Fruit fly (Drosophila melanogaster): ENCODE results near the gene CG31673.
A peak's percentile ranks its signal among the peaks of the same experiment; 100 is the strongest.

Gene CG31673

DNA sequence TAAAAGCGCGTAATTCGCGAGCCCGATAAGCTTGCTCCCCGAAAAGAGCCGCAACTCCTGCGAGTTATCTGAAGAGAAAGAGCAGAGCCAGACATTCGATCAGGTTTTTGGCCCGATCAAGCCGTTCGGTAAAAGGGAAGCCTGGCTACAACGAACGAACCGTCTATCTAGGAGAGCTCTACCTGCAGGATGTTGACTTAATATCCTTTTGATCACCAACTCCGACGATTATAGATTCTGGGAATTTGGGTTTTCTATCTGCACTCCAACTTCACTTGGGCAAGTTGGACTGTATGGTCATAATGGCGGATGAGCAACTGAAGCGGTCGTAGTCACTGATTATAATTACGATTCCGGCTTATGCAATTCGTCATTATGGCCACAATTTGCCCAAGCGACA is 27.2 kb upstream of the CG31673 start (continued):
- peak; percentile 71 for TF ChIP-seq CG7368 (GFP tag; optimal IDR thresholded peaks at IDR 0.05)
- peak; percentile 69 for TF ChIP-seq OdsH (GFP tag; optimal IDR thresholded peaks at IDR 0.05)
- TF ChIP-seq Eip93F (GFP tag; optimal IDR thresholded peaks at IDR 0.05): no peak
- peak; percentile 53 for TF ChIP-seq CG31627 (GFP tag; optimal IDR thresholded peaks at IDR 0.05)
- peak; percentile 53 to 75 for TF ChIP-seq ss (GFP tag; optimal IDR thresholded peaks at IDR 0.05)
- TF ChIP-seq acj6 (GFP tag; optimal IDR thresholded peaks at IDR 0.05): peak; percentile 55
- peak; percentile 83 for TF ChIP-seq cyc (GFP tag; optimal IDR thresholded peaks at IDR 0.05)
- TF ChIP-seq CG8119 (GFP tag; IDR thresholded peaks at IDR 0.05): peak; percentile 78
- TF ChIP-seq Sox102F (GFP tag; optimal IDR thresholded peaks at IDR 0.05): peak; percentile 55
- peak; percentile 75 for TF ChIP-seq Hr4 (GFP tag; optimal IDR thresholded peaks at IDR 0.05)
- peak; percentile 76 for TF ChIP-seq CG11902 (GFP tag; optimal IDR thresholded peaks at IDR 0.05)
- TF ChIP-seq lz (GFP tag; optimal IDR thresholded peaks at IDR 0.05): peak; percentile 53
- TF ChIP-seq CG6792 (GFP tag; optimal IDR thresholded peaks at IDR 0.05): peak; percentile 61
- peak; percentile 59 for TF ChIP-seq CG10669 (GFP tag; optimal IDR thresholded peaks at IDR 0.05)
- peak; percentile 81 for TF ChIP-seq Gug (GFP tag; IDR thresholded peaks at IDR 0.05)
- TF ChIP-seq Met (GFP tag; optimal IDR thresholded peaks at IDR 0.05): peak; percentile 61
- TF ChIP-seq Eip78C (GFP tag): peak; percentile 89
- peak; percentile 75 for TF ChIP-seq CG32006 (GFP tag; optimal IDR thresholded peaks at IDR 0.05)
- TF ChIP-seq CG10631 (GFP tag; optimal IDR thresholded peaks at IDR 0.05): peak; percentile 40
- TF ChIP-seq Hr38 (GFP tag; optimal IDR thresholded peaks at IDR 0.05): no peak
- peak; percentile 77 for TF ChIP-seq topi (GFP tag; optimal IDR thresholded peaks at IDR 0.05)
- peak; percentile 57 for TF ChIP-seq CG8319 (GFP tag; optimal IDR thresholded peaks at IDR 0.05)

DNA sequence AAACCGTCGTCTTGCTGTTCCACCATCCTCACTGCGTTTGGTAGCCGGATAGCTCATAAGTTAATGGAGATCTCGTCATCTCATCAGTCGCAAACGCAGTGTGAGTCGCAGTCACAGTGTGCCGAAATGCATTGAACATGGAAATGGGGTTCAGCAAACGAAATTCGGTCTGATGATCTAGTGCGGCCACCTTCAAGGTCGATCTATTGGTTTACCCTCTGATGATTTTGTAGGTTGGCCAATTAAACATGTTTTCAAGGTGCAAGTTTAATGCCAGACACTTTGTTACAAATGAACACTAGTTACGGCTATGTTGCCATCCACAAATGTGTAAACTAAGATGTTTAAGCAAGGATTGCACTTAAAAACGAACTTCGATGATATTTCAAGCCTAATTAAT is 26.6 kb upstream of the CG31673 start:
- TF ChIP-seq Ets96B (tag; optimal IDR thresholded peaks at IDR 0.05) (no peak), CG9139 (GFP tag; optimal IDR thresholded peaks at IDR 0.05) (no peak), eg (GFP tag; IDR thresholded peaks at IDR 0.05) (peak; percentile 61; the same call in 2 of the 3 replicates), topi (GFP tag; optimal IDR thresholded peaks at IDR 0.05) (no peak), CG10631 (GFP tag; optimal IDR thresholded peaks at IDR 0.05) (peak; percentile 15), OdsH (GFP tag; optimal IDR thresholded peaks at IDR 0.05) (no peak), Sox102F (GFP tag; optimal IDR thresholded peaks at IDR 0.05) (no peak), CG6163 (GFP tag; IDR thresholded peaks at IDR 0.05) (peak; percentile 42; the same call in 1 of the 3 replicates), Smox (GFP tag; optimal IDR thresholded peaks at IDR 0.05) (no peak), acj6 (GFP tag; optimal IDR thresholded peaks at IDR 0.05) (no peak), Blimp-1 (GFP tag; optimal IDR thresholded peaks at IDR 0.05) (no peak), CG3032 (tag; optimal IDR thresholded peaks at IDR 0.05) (no peak), CG6276 (GFP tag; optimal IDR thresholded peaks at IDR 0.05) (peak; percentile 1), dac (GFP tag; optimal IDR thresholded peaks at IDR 0.05) (no peak), salr (GFP tag; optimal IDR thresholded peaks at IDR 0.05) (no peak), fd59A (GFP tag; optimal IDR thresholded peaks at IDR 0.05) (no peak), net (GFP tag; optimal IDR thresholded peaks at IDR 0.05) (no peak), CG8319 (GFP tag; optimal IDR thresholded peaks at IDR 0.05) (no peak), svp (GFP tag) (no peak), Eip93F (GFP tag; optimal IDR thresholded peaks at IDR 0.05) (no peak), Met (GFP tag; optimal IDR thresholded peaks at IDR 0.05) (no peak), Eip78C (GFP tag) (peak; percentile 73), CG8119 (GFP tag; IDR thresholded peaks at IDR 0.05) (peak; percentile 17; the same call in 1 of the 3 replicates), achi (GFP tag; optimal IDR thresholded peaks at IDR 0.05) (no peak), CG1621 (tag; optimal IDR thresholded peaks at IDR 0.05) (no peak), esn (GFP tag; optimal IDR thresholded peaks at IDR 0.05) (no peak), CG31627 (GFP tag; optimal IDR thresholded peaks at IDR 0.05) (no peak), Hr4 (GFP tag; optimal IDR thresholded peaks at IDR 0.05) (peak; percentile 54), CG8632 (GFP tag; optimal IDR thresholded peaks at IDR 0.05) (no peak), CG16779 (tag; optimal IDR thresholded peaks at IDR 0.05) (no peak), fd85E (GFP tag; optimal IDR thresholded peaks at IDR 0.05) (no peak)
